Worm (Caenorhabditis elegans) whole organism, midembryonic: Measurements from ENCODE around the gene srw-16.

Experiments
- T22C8.4 ChIP-seq: fragments of 200-800 bp; sonication (Bioruptor generic); IDR thresholded peaks from 2 replicates; pipeline ENCODE4 v1.3.6; 2022; ENCODE audit warnings: missing genetic modification characterization, missing compliant biosample characterization
- cog-1 ChIP-seq: sonication (generic microtip); optimal IDR thresholded peaks from 2 replicates; lab custom pipeline; 2016; ENCODE audit warnings: missing genetic modification characterization, missing compliant biosample characterization
- med-1 ChIP-seq: sonication (generic microtip); optimal IDR thresholded peaks from 2 replicates; lab custom pipeline; 2017; ENCODE audit warnings: missing genetic modification characterization, mild to moderate bottlenecking, missing compliant biosample characterization, antibody characterized with exemption, missing genetic modification reagents; ENCODE audit not compliant: insufficient read depth

DNA sequence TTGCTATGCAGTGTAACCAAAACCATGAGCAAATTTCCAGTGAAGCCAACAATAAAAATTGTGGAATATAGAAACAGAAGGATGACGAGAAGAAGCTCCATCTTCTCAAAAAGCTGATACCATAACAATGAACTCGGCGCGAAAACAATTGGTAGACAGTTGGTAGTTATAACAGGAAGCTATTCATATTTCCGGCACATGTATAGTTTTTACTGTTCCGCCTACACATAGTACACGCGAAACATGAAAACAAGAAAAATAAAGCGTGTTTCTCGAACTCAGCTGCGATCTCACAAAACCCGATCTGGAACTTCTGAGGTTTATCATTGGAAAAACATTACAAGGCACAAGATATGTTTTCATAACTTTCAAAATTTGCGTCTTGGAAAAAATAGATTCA is 15.6 kb downstream of the srw-16 start, which contains the start of gene srsx-37:
- TF ChIP-seq med-1 (GFP tag; lab: Kevin White, UChicago) (no peak), cog-1 (tag; lab: Kevin White, UChicago) (no peak), T22C8.4 (no peak)
